In the genomic region with DNA sequence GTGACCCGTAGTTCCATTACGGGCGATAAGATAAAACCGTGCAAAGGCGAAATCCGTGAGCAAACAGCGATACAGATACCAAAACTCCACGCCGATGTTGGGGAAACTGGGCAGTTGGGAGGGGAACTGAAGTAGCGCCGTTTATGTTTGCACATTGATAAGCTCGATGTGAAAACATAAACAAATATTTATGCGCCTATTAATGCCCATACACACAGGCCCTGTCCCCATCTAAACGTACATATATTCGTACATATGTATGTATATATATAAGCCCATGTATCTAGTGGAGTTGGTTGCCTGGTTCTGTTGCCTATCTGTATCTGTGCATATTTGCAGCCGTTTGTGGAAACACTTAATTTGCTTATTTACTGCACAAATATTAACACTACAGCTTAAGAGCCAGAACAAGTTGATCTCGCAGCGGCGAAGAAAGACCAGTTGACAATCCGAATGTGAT, we compare ENCODE assay signal across 2 fruit fly cellular contexts.
TF ChIP-seq lines count a peak whose summit lies in the region.

No protein-coding gene starts in this region.

TF ChIP-seq in whole organism, embryonic, 481 proteins besides CTCF, POLR2A, EP300 and RAD21 (continued from another document and continues in another):
- TF ChIP-seq mirr (GFP tag; optimal IDR thresholded peaks at IDR 0.05; lab: Kevin White, UChicago) (peak; percentile 84), fru (optimal IDR thresholded peaks at IDR 0.05; lab: Kevin White, UChicago) (no peak), CG8478 (optimal IDR thresholded peaks at IDR 0.05; lab: Kevin White, UChicago) (no peak), disco-r (GFP tag; optimal IDR thresholded peaks at IDR 0.05; lab: Kevin White, UChicago) (peak; percentile 46), chm (GFP tag; IDR thresholded peaks at IDR 0.05; lab: Robert Waterston, UW) (peak; percentile 71; the same call in 1 of the 2 replicates), az2 (GFP tag; optimal IDR thresholded peaks at IDR 0.05; lab: Kevin White, UChicago) (no peak), Rfx (GFP tag; IDR thresholded peaks at IDR 0.05; lab: Robert Waterston, UW) (peak; percentile 30; the same call in 1 of the 2 replicates), BEAF-32 (GFP tag; optimal IDR thresholded peaks at IDR 0.05; lab: Kevin White, UChicago) (no peak), ERR (GFP tag; optimal IDR thresholded peaks at IDR 0.05; lab: Kevin White, UChicago) (peak; percentile 20), CG3065 (GFP tag; optimal IDR thresholded peaks at IDR 0.05; lab: Kevin White, UChicago) (peak; percentile 35), CG12219 (GFP tag; optimal IDR thresholded peaks at IDR 0.05; lab: Kevin White, UChicago) (peak; percentile 73), CG18011 (GFP tag; optimal IDR thresholded peaks at IDR 0.05; lab: Kevin White, UChicago) (peak; percentile 56), Chrac-16 (GFP tag; optimal IDR thresholded peaks at IDR 0.05; lab: Kevin White, UChicago) (no peak), CG5245 (GFP tag; optimal IDR thresholded peaks at IDR 0.05; lab: Kevin White, UChicago) (peak; percentile 36), her (GFP tag; optimal IDR thresholded peaks at IDR 0.05; lab: Kevin White, UChicago) (peak; percentile 33), CG17568 (GFP tag; optimal IDR thresholded peaks at IDR 0.05; lab: Kevin White, UChicago) (peak; percentile 87), CG17802 (tag; optimal IDR thresholded peaks at IDR 0.05; lab: Kevin White, UChicago) (no peak), CG11696 (GFP tag; IDR thresholded peaks at IDR 0.05; lab: Robert Waterston, UW) (peak; percentile 66), pnt (GFP tag; optimal IDR thresholded peaks at IDR 0.05; lab: Kevin White, UChicago) (peak; percentile 24), Atf6 (GFP tag; IDR thresholded peaks at IDR 0.05; lab: Robert Waterston, UW) (peak; percentile 72), CG14014 (GFP tag; IDR thresholded peaks at IDR 0.05; lab: Robert Waterston, UW) (peak; percentile 50; the same call in 1 of the 2 replicates), CG5180 (GFP tag; optimal IDR thresholded peaks at IDR 0.05; lab: Kevin White, UChicago) (peak; percentile 79), Asciz (GFP tag; optimal IDR thresholded peaks at IDR 0.05; lab: Kevin White, UChicago) (peak; percentile 85), Dp (GFP tag; optimal IDR thresholded peaks at IDR 0.05; lab: Kevin White, UChicago) (no peak), Hr39 (optimal IDR thresholded peaks at IDR 0.05; lab: Kevin White, UChicago) (no peak), NC2β (GFP tag; optimal IDR thresholded peaks at IDR 0.05; lab: Kevin White, UChicago) (peak; percentile 73), zfh1 (GFP tag; IDR thresholded peaks at IDR 0.05; lab: Robert Waterston, UW) (peak; percentile 78), dysf (GFP tag; IDR thresholded peaks at IDR 0.05; lab: Robert Waterston, UW) (peak; percentile 39; the same call in 1 of the 3 replicates), CG6683 (GFP tag; optimal IDR thresholded peaks at IDR 0.05; lab: Kevin White, UChicago) (peak; percentile 63), gem (tag; optimal IDR thresholded peaks at IDR 0.05; lab: Kevin White, UChicago) (peak; percentile 79), sqz (GFP tag; optimal IDR thresholded peaks at IDR 0.05; lab: Kevin White, UChicago) (peak; percentile 63), Dad (GFP tag; optimal IDR thresholded peaks at IDR 0.05; lab: Kevin White, UChicago) (peak; percentile 4), insv (GFP tag; optimal IDR thresholded peaks at IDR 0.05; lab: Kevin White, UChicago) (peak in 1 of 2 experiments; percentile 36), eve (GFP tag; optimal IDR thresholded peaks at IDR 0.05; lab: Kevin White, UChicago) (peak in 1 of 2 experiments; percentile 68), rib (GFP tag; IDR thresholded peaks at IDR 0.05; lab: Robert Waterston, UW) (no peak; the same call in 1 of the 2 replicates), CG1602 (GFP tag; optimal IDR thresholded peaks at IDR 0.05; lab: Kevin White, UChicago) (peak; percentile 53), fd3F (GFP tag; optimal IDR thresholded peaks at IDR 0.05; lab: Kevin White, UChicago) (peak; percentile 70), Hmx (GFP tag; optimal IDR thresholded peaks at IDR 0.05; lab: Kevin White, UChicago) (no peak), NFAT (GFP tag; IDR thresholded peaks at IDR 0.05; lab: Robert Waterston, UW) (no peak; the same call in 1 of the 2 replicates), pho (GFP tag; optimal IDR thresholded peaks at IDR 0.05; lab: Kevin White, UChicago) (peak; percentile 23), CG16779 (GFP tag; IDR thresholded peaks at IDR 0.05; lab: Robert Waterston, UW) (peak; percentile 51; the same call in 1 of the 2 replicates), btn (GFP tag; optimal IDR thresholded peaks at IDR 0.05; lab: Kevin White, UChicago) (peak; percentile 42), CG6272 (GFP tag; IDR thresholded peaks at IDR 0.05; lab: Robert Waterston, UW) (no peak), gro (GFP tag; optimal IDR thresholded peaks at IDR 0.05; lab: Kevin White, UChicago) (peak; percentile 43), bsh (GFP tag; optimal IDR thresholded peaks at IDR 0.05; lab: Kevin White, UChicago) (peak; percentile 54 to 62), da (GFP tag; optimal IDR thresholded peaks at IDR 0.05; lab: Kevin White, UChicago) (peak; percentile 30), sim (GFP tag; IDR thresholded peaks at IDR 0.05; lab: Robert Waterston, UW) (no peak), CG11093 (GFP tag; IDR thresholded peaks at IDR 0.05; lab: Robert Waterston, UW) (peak; percentile 27; the same call in 1 of the 3 replicates), sisA (GFP tag; IDR thresholded peaks at IDR 0.05; lab: Robert Waterston, UW) (no peak), pum (GFP tag; optimal IDR thresholded peaks at IDR 0.05; lab: Kevin White, UChicago) (peak; percentile 21), CG17829 (tag; optimal IDR thresholded peaks at IDR 0.05; lab: Kevin White, UChicago) (peak; percentile 65), odd (GFP tag; optimal IDR thresholded peaks at IDR 0.05; lab: Kevin White, UChicago) (peak; percentile 88), bcd (GFP tag; optimal IDR thresholded peaks at IDR 0.05; lab: Kevin White, UChicago) (peak; percentile 60), ind (GFP tag; optimal IDR thresholded peaks at IDR 0.05; lab: Kevin White, UChicago) (no peak), sd (tag; optimal IDR thresholded peaks at IDR 0.05; lab: Kevin White, UChicago) (peak; percentile 67), D (optimal IDR thresholded peaks at IDR 0.05; lab: Kevin White, UChicago) (no peak), D (GFP tag; optimal IDR thresholded peaks at IDR 0.05; lab: Kevin White, UChicago) (peak; percentile 64), CG4617 (GFP tag; optimal IDR thresholded peaks at IDR 0.05; lab: Kevin White, UChicago; ENCODE audit: borderline replicate concordance) (peak; percentile 33), CG2116 (GFP tag; optimal IDR thresholded peaks at IDR 0.05; lab: Kevin White, UChicago) (peak; percentile 43), CG3838 (GFP tag; optimal IDR thresholded peaks at IDR 0.05; lab: Kevin White, UChicago) (peak; percentile 55), hkb (optimal IDR thresholded peaks at IDR 0.05; lab: Kevin White, UChicago) (no peak), hkb (GFP tag; IDR thresholded peaks at IDR 0.05; lab: Robert Waterston, UW) (peak; percentile 76)

TF ChIP-seq in whole organism, prepupa, 60 proteins besides CTCF, POLR2A, EP300 and RAD21 (continued from another document):
- TF ChIP-seq CG6792 (GFP tag; optimal IDR thresholded peaks at IDR 0.05; lab: Kevin White, UChicago) (peak; percentile 72), net (GFP tag; optimal IDR thresholded peaks at IDR 0.05; lab: Kevin White, UChicago) (peak; percentile 84), dac (GFP tag; optimal IDR thresholded peaks at IDR 0.05; lab: Kevin White, UChicago) (peak; percentile 48), OdsH (GFP tag; optimal IDR thresholded peaks at IDR 0.05; lab: Kevin White, UChicago) (peak; percentile 70), CG7368 (GFP tag; optimal IDR thresholded peaks at IDR 0.05; lab: Kevin White, UChicago) (peak; percentile 75), CG31627 (GFP tag; optimal IDR thresholded peaks at IDR 0.05; lab: Kevin White, UChicago) (peak; percentile 2), eg (GFP tag; IDR thresholded peaks at IDR 0.05; lab: Robert Waterston, UW) (peak; percentile 45; the same call in 1 of the 3 replicates), fkh (GFP tag; optimal IDR thresholded peaks at IDR 0.05; lab: Kevin White, UChicago) (peak; percentile 99), pdm3 (GFP tag; optimal IDR thresholded peaks at IDR 0.05; lab: Kevin White, UChicago) (peak; percentile 68), cyc (GFP tag; optimal IDR thresholded peaks at IDR 0.05; lab: Kevin White, UChicago) (peak; percentile 9)
